Fruit fly (Drosophila melanogaster) whole organism, adult: ENCODE measurements around the gene PolA1.

Experiments used
- CG14711 ChIP-seq: fragments of 200-800 bp; sonication (Bioruptor generic); optimal IDR thresholded peaks from 2 replicates; lab custom pipeline; 2018; ENCODE audit warnings: missing biosample characterization, mild to moderate bottlenecking, missing genetic modification characterization, moderate library complexity
- Hr96 ChIP-seq: fragments of 200-800 bp; sonication (Bioruptor generic); optimal IDR thresholded peaks from 2 replicates; lab custom pipeline; 2016; ENCODE audit warnings: missing biosample characterization, missing genetic modification characterization

DNA sequence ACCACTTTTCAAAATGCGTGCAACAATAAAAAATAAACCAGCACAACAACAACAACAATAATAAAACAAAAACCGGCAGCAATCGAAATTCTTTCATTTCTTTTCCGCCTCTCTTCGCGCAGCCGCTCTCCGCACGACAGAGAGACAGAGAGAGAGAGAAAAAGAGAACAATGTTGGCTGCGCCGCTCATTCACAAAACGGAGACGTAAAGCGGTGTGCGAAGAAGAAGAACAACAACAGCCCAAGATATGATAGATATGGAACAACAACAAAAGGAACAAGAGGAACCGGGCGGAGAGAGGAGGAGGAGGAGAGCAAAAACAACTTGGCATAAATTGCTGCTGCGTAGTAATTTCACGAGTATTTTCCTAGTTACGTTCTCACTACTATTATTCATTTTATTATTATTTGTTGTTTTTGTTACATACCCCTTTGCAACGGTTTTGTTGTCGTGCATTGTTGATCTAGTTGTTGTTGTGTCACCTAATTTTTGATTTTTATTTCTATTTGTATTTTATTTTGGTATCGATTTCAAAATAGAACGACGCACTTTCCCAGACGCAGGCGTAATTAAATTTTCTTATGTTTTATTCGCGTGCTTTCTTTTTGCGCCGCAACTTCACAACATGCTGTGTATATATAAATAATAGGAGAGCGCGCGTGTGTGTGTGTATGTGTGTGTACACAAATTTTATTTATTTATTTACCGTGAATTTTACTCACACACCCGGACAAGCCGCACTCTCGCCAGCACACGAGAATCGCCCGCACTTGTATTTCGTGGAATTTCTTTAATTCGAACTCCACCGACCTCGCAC lies 53.0 kb downstream of the PolA1 start:
- TF ChIP-seq CG14711 (tag; lab: Kevin White, UChicago) (no peak), Hr96 (no peak)
